Worm (Caenorhabditis elegans) whole organism, late embryonic: ENCODE results near the gene Y73C8C.12.

Source experiments
- C08G9.2 ChIP-seq: sonication (generic microtip); optimal IDR thresholded peaks from 2 replicates; lab custom pipeline; 2016; ENCODE audit warnings: mild to moderate bottlenecking, missing genetic modification characterization, moderate library complexity, missing compliant biosample characterization
- K02D7.2 ChIP-seq: sonication (generic microtip); optimal IDR thresholded peaks from 2 replicates; lab custom pipeline; 2017; ENCODE audit warnings: mild to moderate bottlenecking, missing genetic modification characterization, missing compliant biosample characterization
- ceh-22 ChIP-seq: sonication (generic microtip); optimal IDR thresholded peaks from 2 replicates; lab custom pipeline; 2017; ENCODE audit warnings: missing biosample characterization, missing genetic modification characterization
- ceh-30 ChIP-seq: fragments of 150-350 bp; optimal IDR thresholded peaks from 2 replicates; lab custom pipeline; 2014; ENCODE audit warnings: missing biosample characterization, missing genetic modification characterization
- ceh-31 ChIP-seq: sonication (generic microtip); optimal IDR thresholded peaks from 2 replicates; lab custom pipeline; 2016; ENCODE audit warnings: missing genetic modification characterization, missing compliant biosample characterization
- ceh-45 ChIP-seq: fragments of 200-800 bp; sonication (Bioruptor generic); IDR thresholded peaks from 2 replicates; pipeline ENCODE4 v1.3.6; 2022; ENCODE audit warnings: missing genetic modification reagents, missing genetic modification characterization, missing compliant biosample characterization
- ceh-6 ChIP-seq: fragments of 200-800 bp; sonication (Bioruptor generic); optimal IDR thresholded peaks from 2 replicates; lab custom pipeline; 2018; ENCODE audit warnings: mild to moderate bottlenecking, missing genetic modification characterization, missing compliant biosample characterization
- fkh-10 ChIP-seq: fragments of 150-350 bp; optimal IDR thresholded peaks from 2 replicates; lab custom pipeline; 2014; ENCODE audit warnings: missing biosample characterization, missing genetic modification reagents, missing genetic modification characterization
- gmeb-2 ChIP-seq: sonication (generic microtip); optimal IDR thresholded peaks from 2 replicates; lab custom pipeline; 2016; ENCODE audit warnings: missing genetic modification characterization, inconsistent platforms, missing compliant biosample characterization
- hlh-13 ChIP-seq: fragments of 200-800 bp; sonication (Bioruptor generic); optimal IDR thresholded peaks from 2 replicates; lab custom pipeline; 2018; ENCODE audit warnings: mild to moderate bottlenecking, missing genetic modification characterization, missing compliant biosample characterization
- lim-6 ChIP-seq: sonication (generic microtip); optimal IDR thresholded peaks from 2 replicates; lab custom pipeline; 2016; ENCODE audit warnings: missing genetic modification characterization, missing compliant biosample characterization
- madf-2 ChIP-seq: sonication (generic microtip); optimal IDR thresholded peaks from 2 replicates; lab custom pipeline; 2017; ENCODE audit warnings: missing genetic modification characterization, missing compliant biosample characterization
- mec-3 ChIP-seq: sonication (generic microtip); optimal IDR thresholded peaks from 2 replicates; lab custom pipeline; 2016; ENCODE audit warnings: borderline replicate concordance, missing genetic modification characterization, missing compliant biosample characterization
- rnt-1 ChIP-seq: sonication (generic microtip); optimal IDR thresholded peaks from 2 replicates; lab custom pipeline; 2016; ENCODE audit warnings: missing genetic modification characterization, missing compliant biosample characterization
- sox-4 ChIP-seq: sonication (generic microtip); optimal IDR thresholded peaks from 2 replicates; lab custom pipeline; 2017; ENCODE audit warnings: mild to moderate bottlenecking, missing genetic modification characterization, inconsistent platforms, missing compliant biosample characterization
- unc-55 ChIP-seq: sonication (generic microtip); optimal IDR thresholded peaks from 2 replicates; lab custom pipeline; 2017; ENCODE audit warnings: missing biosample characterization, missing genetic modification reagents, missing genetic modification characterization
- ztf-16 ChIP-seq: sonication (generic microtip); optimal IDR thresholded peaks from 2 replicates; lab custom pipeline; 2017; ENCODE audit warnings: missing genetic modification characterization, missing compliant biosample characterization

The Y73C8C.12 gene

DNA sequence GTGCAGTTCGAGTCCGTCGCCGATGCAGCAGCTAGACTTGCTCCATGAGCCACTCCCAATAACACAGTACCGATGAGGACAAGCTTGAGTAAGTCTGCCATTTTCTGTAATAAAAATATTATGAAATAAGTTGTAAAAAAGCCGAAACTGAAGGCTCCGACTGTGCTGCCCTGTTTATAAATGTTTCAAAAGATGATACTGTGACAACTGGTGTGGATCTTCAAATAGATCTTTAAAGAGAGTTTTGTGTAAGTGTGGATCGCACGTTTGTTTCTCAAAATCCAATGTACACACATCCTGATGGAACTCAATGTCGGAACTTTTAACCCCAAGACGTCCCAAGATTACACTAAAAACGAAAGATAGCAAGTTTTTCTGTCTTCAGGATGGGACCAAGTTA is 43.6 kb downstream of the Y73C8C.12 start, which contains the start of gene C36C5.15:
TSS of gene C36C5.15 (minus strand) at position 101 of the 400 bp plus-strand sequence.
- TF ChIP-seq gmeb-2 (tag; lab: Kevin White, UChicago) (no peak), ceh-45 (GFP tag; lab: Robert Waterston, UW) (no peak), madf-2 (tag; lab: Kevin White, UChicago) (no peak), rnt-1 (tag; lab: Kevin White, UChicago) (no peak)
- TF ChIP-seq, all 69 proteins: peak for 0

DNA sequence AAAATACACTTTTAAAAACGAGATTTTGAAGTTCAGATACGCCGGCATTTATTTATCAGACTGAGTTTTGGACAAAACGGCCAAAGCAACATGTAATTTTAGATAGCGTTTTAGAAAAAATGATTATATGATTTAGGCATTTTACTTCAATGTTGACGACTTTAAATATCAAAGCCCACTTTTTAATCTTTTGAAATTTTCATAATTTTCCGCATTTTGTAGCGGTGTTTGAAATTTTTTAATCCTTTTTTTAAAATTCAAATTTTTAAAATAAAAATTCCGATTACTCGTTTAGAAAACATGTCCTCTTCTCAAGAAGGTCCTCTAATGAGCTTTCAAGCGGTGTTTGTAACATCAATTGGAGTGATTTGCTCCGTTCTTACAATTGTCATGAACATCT is 44.8 kb downstream of the Y73C8C.12 start, which contains the start of gene srbc-6:
TSS of gene srbc-6 (plus strand) at position 301 of the 400 bp plus-strand sequence.
- TF ChIP-seq C08G9.2 (tag; lab: Kevin White, UChicago) = no peak
- TF ChIP-seq ceh-30 (tag; lab: Kevin White, UChicago) = no peak
- TF ChIP-seq ceh-31 = no peak
- no peak for TF ChIP-seq unc-55
- no peak for TF ChIP-seq K02D7.2 (tag; lab: Kevin White, UChicago)
- no peak for TF ChIP-seq ceh-6 (GFP tag; lab: Kevin White, UChicago)
- no peak for TF ChIP-seq lim-6 (tag; lab: Kevin White, UChicago)
- no peak for TF ChIP-seq sox-4 (tag; lab: Kevin White, UChicago)
- no peak for TF ChIP-seq fkh-10 (GFP tag; lab: Kevin White, UChicago)
- TF ChIP-seq mec-3 = no peak
- TF ChIP-seq ztf-16 (tag; lab: Kevin White, UChicago) = no peak

ce11 chrV:3171625-3172024 is 46.6 kb downstream of the Y73C8C.12 start:
- TF ChIP-seq ceh-31 = no peak
- TF ChIP-seq ceh-22 (tag; lab: Kevin White, UChicago) = no peak
- no peak for TF ChIP-seq hlh-13 (GFP tag; lab: Kevin White, UChicago)
- TF ChIP-seq, all 69 proteins: peak for 0
